Worm (Caenorhabditis elegans): ENCODE data around the gene Y81B9A.3.

DNA sequence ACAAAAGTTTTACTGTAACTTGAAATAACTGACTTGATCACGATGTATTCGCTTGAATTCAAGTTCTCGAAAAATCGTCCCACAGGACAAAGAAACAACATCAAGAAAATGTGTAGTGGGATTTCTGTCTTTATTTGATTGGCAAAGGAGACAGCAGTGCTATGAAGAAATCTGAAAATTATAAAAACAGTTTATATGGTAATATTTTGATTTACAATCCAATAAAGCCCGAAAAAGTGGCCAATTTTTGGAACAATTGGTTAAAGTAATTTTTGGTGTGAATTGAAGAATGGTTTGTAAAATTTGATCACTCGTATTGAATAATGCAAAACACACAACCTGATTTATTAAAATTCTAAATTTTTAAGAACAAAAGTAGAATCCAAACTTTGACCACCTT lies 1.4 kb upstream of the Y81B9A.3 start, which contains the start of gene Y81B9A.4:
- TF ChIP-seq nfya-1 (tag; optimal IDR thresholded peaks at IDR 0.05), result no peak
- no peak for TF ChIP-seq F13H6.1 (tag; optimal IDR thresholded peaks at IDR 0.05)
- no peak for TF ChIP-seq pha-2 (tag; optimal IDR thresholded peaks at IDR 0.05)
- no peak for TF ChIP-seq unc-86 (tag; optimal IDR thresholded peaks at IDR 0.05)
- no peak for TF ChIP-seq pat-9 (tag; optimal IDR thresholded peaks at IDR 0.05)
- no peak for TF ChIP-seq ceh-9 (tag; optimal IDR thresholded peaks at IDR 0.05)
- no peak for TF ChIP-seq pha-4 (tag; optimal IDR thresholded peaks at IDR 0.05)
- TF ChIP-seq C08G9.2 (tag; optimal IDR thresholded peaks at IDR 0.05), result no peak
- no peak for TF ChIP-seq hlh-6 (tag; optimal IDR thresholded peaks at IDR 0.05)
- TF ChIP-seq ceh-48 (tag; optimal IDR thresholded peaks at IDR 0.05), result no peak
- TF ChIP-seq lin-11 (tag; optimal IDR thresholded peaks at IDR 0.05), result no peak
- TF ChIP-seq pqm-1 (tag; optimal IDR thresholded peaks at IDR 0.05), result no peak
- no peak for TF ChIP-seq unc-42 (tag; optimal IDR thresholded peaks at IDR 0.05)
